Worm (Caenorhabditis elegans) whole organism, L4 larva: ENCODE measurements around the gene fbxa-80.

ENCODE experiments used
- F49E8.2 ChIP-seq: sonication (generic microtip); optimal IDR thresholded peaks from 2 replicates; lab custom pipeline; 2016; ENCODE audit warnings: missing compliant biosample characterization, mild to moderate bottlenecking, missing genetic modification characterization, borderline replicate concordance
- R02D3.7 ChIP-seq: fragments of 150-350 bp; sonication (generic microtip); optimal IDR thresholded peaks from 3 replicates; lab custom pipeline; 2014; ENCODE audit warnings: missing biosample characterization, missing genetic modification characterization
- ZK546.5 ChIP-seq, 2 experiments: sonication (generic microtip); optimal IDR thresholded peaks; 2 replicates each; lab custom pipeline; 2017; ENCODE audit warnings: missing biosample characterization in 2 of 2, missing genetic modification characterization in 2 of 2
- aha-1 ChIP-seq: fragments of 150-350 bp; peaks from one replicate; lab custom pipeline; 2014; ENCODE audit warnings: missing biosample characterization, missing genetic modification characterization
- arid-1 ChIP-seq: fragments of 200-800 bp; sonication (Bioruptor generic); conservative IDR thresholded peaks from 2 replicates; pipeline ENCODE4 v1.3.6; 2022; ENCODE audit warnings: missing genetic modification reagents, missing genetic modification characterization, missing compliant biosample characterization
- cey-2 ChIP-seq: sonication (generic microtip); optimal IDR thresholded peaks from 3 replicates; lab custom pipeline; 2017; ENCODE audit warnings: missing genetic modification characterization, mild to moderate bottlenecking, missing compliant biosample characterization, antibody characterized with exemption, borderline replicate concordance; ENCODE audit not compliant: insufficient read depth
- daf-16 ChIP-seq, 3 experiments: sonication (generic microtip); optimal IDR thresholded peaks; 2 replicates each; lab custom pipeline; 2016 to 2017; ENCODE audit warnings: missing genetic modification characterization in 3 of 3, missing genetic modification reagents in 3 of 3, mild to moderate bottlenecking in 2 of 3, missing compliant biosample characterization in 2 of 3, missing biosample characterization in 1 of 3, moderate library complexity in 1 of 3
- daf-8 ChIP-seq: fragments of 200-800 bp; sonication (Bioruptor generic); IDR thresholded peaks from 2 replicates; pipeline ENCODE4 v1.3.6; 2022; ENCODE audit warnings: missing genetic modification characterization, missing compliant biosample characterization
- dmd-6 ChIP-seq: fragments of 200-800 bp; sonication (Bioruptor generic); IDR thresholded peaks from 2 replicates; pipeline ENCODE4 v1.3.6; 2022; ENCODE audit warnings: missing genetic modification reagents, missing genetic modification characterization, missing compliant biosample characterization
- duxl-1 ChIP-seq: sonication (generic microtip); optimal IDR thresholded peaks from 2 replicates; lab custom pipeline; 2016; ENCODE audit warnings: mild to moderate bottlenecking, missing genetic modification characterization, moderate library complexity, missing compliant biosample characterization; ENCODE audit not compliant: poor library complexity
- dve-1 ChIP-seq: sonication (generic microtip); optimal IDR thresholded peaks from 2 replicates; lab custom pipeline; 2017; ENCODE audit warnings: antibody characterized with exemption, mild to moderate bottlenecking, missing genetic modification characterization, missing compliant biosample characterization; ENCODE audit not compliant: insufficient read depth
- fos-1 ChIP-seq: fragments of 150-350 bp; optimal IDR thresholded peaks from 2 replicates; lab custom pipeline; 2014; ENCODE audit warnings: missing biosample characterization, missing genetic modification characterization
- gei-8 ChIP-seq: fragments of 200-800 bp; sonication (Bioruptor generic); optimal IDR thresholded peaks from 2 replicates; lab custom pipeline; 2018; ENCODE audit warnings: mild to moderate bottlenecking, missing genetic modification characterization, missing compliant biosample characterization
- hif-1 ChIP-seq, 2 experiments: sonication (generic microtip); optimal IDR thresholded peaks; 2 replicates each; lab custom pipeline; 2016 to 2017; ENCODE audit warnings: missing compliant biosample characterization in 2 of 2, missing genetic modification characterization in 2 of 2, missing genetic modification reagents in 2 of 2, missing genotype in 2 of 2, mild to moderate bottlenecking in 1 of 2
- jun-1 ChIP-seq: fragments of 150-350 bp; optimal IDR thresholded peaks from 2 replicates; lab custom pipeline; 2014; ENCODE audit warnings: missing biosample characterization, missing genetic modification reagents, missing genetic modification characterization
- lin-15B ChIP-seq: fragments of 150-350 bp; sonication (generic microtip); optimal IDR thresholded peaks from 3 replicates; lab custom pipeline; 2014; ENCODE audit warnings: missing biosample characterization, missing genetic modification characterization
- lin-38 ChIP-seq: fragments of 200-800 bp; sonication (Bioruptor generic); IDR thresholded peaks from 2 replicates; pipeline ENCODE4 v1.3.6; 2022; ENCODE audit warnings: missing genetic modification reagents, missing genetic modification characterization, missing compliant biosample characterization
- lir-3 ChIP-seq: sonication (generic microtip); optimal IDR thresholded peaks from 2 replicates; lab custom pipeline; 2016; ENCODE audit warnings: mild to moderate bottlenecking, missing genetic modification characterization, missing compliant biosample characterization
- mdl-1 ChIP-seq, 2 experiments: fragments of 150-350 bp in 1 of 2; sonication (generic microtip) in 1 of 2; optimal IDR thresholded peaks; 2 replicates each; lab custom pipeline; 2014 to 2017; ENCODE audit warnings: missing biosample characterization in 2 of 2, missing genetic modification characterization in 2 of 2
- mep-1 ChIP-seq: fragments of 150-350 bp; sonication (generic microtip); optimal IDR thresholded peaks from 3 replicates; lab custom pipeline; 2014; ENCODE audit warnings: missing biosample characterization, missing genetic modification characterization
- mxl-3 ChIP-seq: fragments of 200-800 bp; sonication (Bioruptor generic); optimal IDR thresholded peaks from 2 replicates; lab custom pipeline; 2018; ENCODE audit warnings: mild to moderate bottlenecking, missing genetic modification characterization, missing compliant biosample characterization
- nhr-10 ChIP-seq: fragments of 150-350 bp; optimal IDR thresholded peaks from 2 replicates; lab custom pipeline; 2014; ENCODE audit warnings: missing biosample characterization, missing genetic modification characterization
- nhr-102 ChIP-seq: sonication (generic microtip); optimal IDR thresholded peaks from 2 replicates; lab custom pipeline; 2016; ENCODE audit warnings: mild to moderate bottlenecking, missing genetic modification characterization, moderate library complexity, missing compliant biosample characterization
- nhr-111 ChIP-seq: fragments of 200-800 bp; sonication (Bioruptor generic); optimal IDR thresholded peaks from 2 replicates; lab custom pipeline; 2018; ENCODE audit warnings: mild to moderate bottlenecking, missing genetic modification characterization, missing compliant biosample characterization
- nhr-28 ChIP-seq: fragments of 150-350 bp; optimal IDR thresholded peaks from 2 replicates; lab custom pipeline; 2014; ENCODE audit warnings: missing biosample characterization, missing genetic modification characterization
- nhr-48 ChIP-seq: sonication (generic microtip); optimal IDR thresholded peaks from 2 replicates; lab custom pipeline; 2016; ENCODE audit warnings: mild to moderate bottlenecking, missing genetic modification characterization, missing compliant biosample characterization
- nhr-76 ChIP-seq: fragments of 150-350 bp; optimal IDR thresholded peaks from 2 replicates; lab custom pipeline; 2014; ENCODE audit warnings: missing biosample characterization, missing genetic modification characterization
- nhr-77 ChIP-seq: fragments of 150-350 bp; optimal IDR thresholded peaks from 2 replicates; lab custom pipeline; 2014; ENCODE audit warnings: missing biosample characterization, missing genetic modification characterization
- php-3 ChIP-seq: fragments of 200-800 bp; sonication (Bioruptor generic); IDR thresholded peaks from 2 replicates; pipeline ENCODE4 v1.3.6; 2022; ENCODE audit warnings: missing genetic modification reagents, missing genetic modification characterization, missing compliant biosample characterization
- pqm-1 ChIP-seq: sonication (generic microtip); optimal IDR thresholded peaks from 2 replicates; lab custom pipeline; 2017; ENCODE audit warnings: missing biosample characterization, missing genetic modification characterization
- saeg-2 ChIP-seq: fragments of 200-800 bp; sonication (Bioruptor generic); IDR thresholded peaks from 2 replicates; pipeline ENCODE4 v1.3.6; 2022; ENCODE audit warnings: missing genetic modification reagents, missing genetic modification characterization, missing compliant biosample characterization
- set-16 ChIP-seq: fragments of 200-800 bp; sonication (Bioruptor generic); IDR thresholded peaks from 2 replicates; pipeline ENCODE4 v1.3.6; 2022; ENCODE audit warnings: missing genetic modification reagents, missing genetic modification characterization, missing compliant biosample characterization
- snpc-1.2 ChIP-seq: fragments of 200-800 bp; sonication (Bioruptor generic); IDR thresholded peaks from 2 replicates; pipeline ENCODE4 v1.3.6; 2022; ENCODE audit warnings: missing genetic modification reagents, missing genetic modification characterization, missing compliant biosample characterization
- snpc-4 ChIP-seq: fragments of 150-350 bp; optimal IDR thresholded peaks from 2 replicates; lab custom pipeline; 2014; ENCODE audit warnings: missing biosample characterization, missing genetic modification characterization
- tag-97 ChIP-seq: fragments of 200-800 bp; sonication (Bioruptor generic); IDR thresholded peaks from 2 replicates; pipeline ENCODE4 v1.3.6; 2022; ENCODE audit warnings: missing genetic modification characterization, missing compliant biosample characterization
- tra-1 ChIP-seq: fragments of 200-800 bp; sonication (Bioruptor generic); IDR thresholded peaks from 2 replicates; pipeline ENCODE4 v1.3.6; 2022; ENCODE audit warnings: missing genetic modification reagents, missing genetic modification characterization, missing compliant biosample characterization
- zag-1 ChIP-seq: fragments of 150-350 bp; optimal IDR thresholded peaks from 2 replicates; lab custom pipeline; 2014; ENCODE audit warnings: missing biosample characterization, missing genetic modification characterization
- zfp-3 ChIP-seq: fragments of 200-800 bp; sonication (Bioruptor generic); conservative IDR thresholded peaks from 2 replicates; pipeline ENCODE4 v1.3.6; 2022; ENCODE audit warnings: missing genetic modification reagents, missing genetic modification characterization, missing compliant biosample characterization
- ztf-11 ChIP-seq: fragments of 150-350 bp; optimal IDR thresholded peaks from 2 replicates; lab custom pipeline; 2014; ENCODE audit warnings: missing biosample characterization, missing genetic modification characterization

The fbxa-80 gene

ce11 chrIII:1279197-1279596 lies 35.8 kb downstream of the fbxa-80 start (continued):
- peak; percentile 74 for TF ChIP-seq mxl-3
- 0 out of 2 replicates have a peak, but pooled peaks have one; percentile 33 for TF ChIP-seq tra-1 (GFP tag; lab: Robert Waterston, UW)
- no peak for TF ChIP-seq snpc-4 (tag; lab: Kevin White, UChicago)
- TF ChIP-seq snpc-1.2 (GFP tag; lab: Robert Waterston, UW) = no peak
- TF ChIP-seq R02D3.7 (tag; lab: Kevin White, UChicago) = no peak
- peak; percentile 46 for TF ChIP-seq fos-1 (tag; lab: Kevin White, UChicago)
- TF ChIP-seq php-3 (GFP tag; lab: Robert Waterston, UW) = peak; percentile 97
- TF ChIP-seq aha-1 (tag; lab: Kevin White, UChicago) = no peak
- no peak for TF ChIP-seq lin-38
- TF ChIP-seq ztf-11 (tag; lab: Kevin White, UChicago) = no peak
- TF ChIP-seq gei-8 (GFP tag; lab: Kevin White, UChicago) = no peak
- TF ChIP-seq nhr-102 (tag; lab: Kevin White, UChicago) = peak; percentile 76
- TF ChIP-seq nhr-77 (tag; lab: Kevin White, UChicago) = peak; percentile 94
- TF ChIP-seq set-16 (GFP tag; lab: Robert Waterston, UW) = no peak
- peak; percentile 33 for TF ChIP-seq jun-1
- peak in 1 of 2 experiments; percentile 88 for TF ChIP-seq mdl-1 (tag; optimal IDR thresholded peaks at IDR 0.05; lab: Kevin White, UChicago)
- TF ChIP-seq zfp-3 = no peak
- peak; percentile 76 for TF ChIP-seq nhr-48 (tag; lab: Kevin White, UChicago)
- TF ChIP-seq nhr-10 (tag; lab: Kevin White, UChicago) = peak; percentile 35
- peak; percentile 58; the same call in 1 of the 2 replicates for TF ChIP-seq saeg-2 (GFP tag; lab: Robert Waterston, UW)
- TF ChIP-seq lin-15B (tag; lab: Kevin White, UChicago) = no peak
- TF ChIP-seq nhr-28 (tag; lab: Kevin White, UChicago) = peak; percentile 81
- peak; percentile 37 for TF ChIP-seq mep-1 (tag; lab: Kevin White, UChicago)
- peak; percentile 15 for TF ChIP-seq cey-2 (tag; lab: Kevin White, UChicago)

DNA sequence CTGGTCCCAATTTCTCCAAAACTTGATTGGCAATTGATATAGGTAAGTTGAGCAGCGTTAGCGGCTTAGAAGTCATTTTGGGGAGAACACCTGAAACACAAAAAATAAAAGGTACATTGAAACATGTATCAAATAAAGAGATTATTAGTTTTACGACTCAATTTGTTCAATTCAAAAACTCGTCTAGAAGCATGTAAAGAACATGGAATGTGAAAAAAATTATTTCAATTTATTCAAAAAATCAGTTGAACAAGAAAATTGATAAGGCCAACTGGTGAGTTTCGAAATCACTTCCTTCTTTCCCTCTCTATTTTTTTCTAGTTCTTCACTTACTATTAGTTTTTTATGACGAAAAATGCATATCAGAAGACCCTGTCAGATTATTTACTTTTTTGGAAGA lies 39.5 kb downstream of the fbxa-80 start, which contains the start of gene fbxa-30:
fbxa-30 (minus strand) TSS at position 101 of the 400 bp plus-strand sequence.
- TF ChIP-seq hif-1 (tag; optimal IDR thresholded peaks at IDR 0.05; lab: Kevin White, UChicago) (no peak), lir-3 (tag; lab: Kevin White, UChicago) (no peak)
- TF ChIP-seq, all 104 proteins: peak for 0

- TF ChIP-seq nhr-111 (GFP tag; lab: Kevin White, UChicago) (no peak), F49E8.2 (tag; lab: Kevin White, UChicago) (no peak), arid-1 (GFP tag; lab: Robert Waterston, UW) (no peak), tag-97 (GFP tag; lab: Robert Waterston, UW) (no peak), dve-1 (tag; lab: Kevin White, UChicago) (peak; percentile 12), duxl-1 (tag; lab: Kevin White, UChicago) (no peak), nhr-28 (tag; lab: Kevin White, UChicago) (peak; percentile 49), nhr-76 (no peak), ZK546.5 (tag; optimal IDR thresholded peaks at IDR 0.05; lab: Kevin White, UChicago) (no peak), daf-16 (GFP tag; optimal IDR thresholded peaks at IDR 0.05; lab: Kevin White, UChicago) (no peak), daf-16 (tag; optimal IDR thresholded peaks at IDR 0.05; lab: Kevin White, UChicago) (peak; percentile 51), pqm-1 (tag; lab: Kevin White, UChicago) (peak; percentile 61), daf-8 (GFP tag; lab: Robert Waterston, UW) (no peak), dmd-6 (GFP tag; lab: Robert Waterston, UW) (0 out of 2 replicates have a peak, but pooled peaks have one; percentile 10), zag-1 (tag; lab: Kevin White, UChicago) (no peak), php-3 (GFP tag; lab: Robert Waterston, UW) (peak; percentile 75; the same call in 1 of the 2 replicates)
These were observed 41.2 kb downstream of the fbxa-80 start, which contains the start of gene fbxa-29 for ce11 chrIII:1273655-1274328. TSS of gene fbxa-29 (minus strand) at chrIII:1273705.
